In genomic region chr3R:23884088-23884727, dm6 we compare ENCODE assay signal across 5 fruit fly cellular contexts.
TF ChIP-seq lines count a peak whose summit lies in the region.

No protein-coding gene starts in this region.

- no peak for TF ChIP-seq CTCF in whole organism, embryonic (GFP tag; optimal IDR thresholded peaks at IDR 0.05; lab: Kevin White, UChicago)

TF ChIP-seq in whole organism, adult, 20 proteins besides CTCF, POLR2A, EP300 and RAD21:
- peak; percentile 72 for TF ChIP-seq tj (GFP tag; optimal IDR thresholded peaks at IDR 0.05; lab: Kevin White, UChicago)
- TF ChIP-seq cnc (optimal IDR thresholded peaks at IDR 0.05; lab: Kevin White, UChicago): no peak

TF ChIP-seq in whole organism, embryonic, 481 proteins besides CTCF, POLR2A, EP300 and RAD21 (continues in another document):
- TF ChIP-seq chm (GFP tag; IDR thresholded peaks at IDR 0.05; lab: Robert Waterston, UW) (no peak), CG13775 (GFP tag; optimal IDR thresholded peaks at IDR 0.05; lab: Kevin White, UChicago) (no peak), CG34376 (GFP tag; optimal IDR thresholded peaks at IDR 0.05; lab: Kevin White, UChicago) (no peak), Dip3 (GFP tag; optimal IDR thresholded peaks at IDR 0.05; lab: Kevin White, UChicago) (no peak), CG2875 (GFP tag; optimal IDR thresholded peaks at IDR 0.05; lab: Kevin White, UChicago) (no peak), CG31224 (GFP tag; IDR thresholded peaks at IDR 0.05; lab: Robert Waterston, UW) (no peak), Meics (GFP tag; optimal IDR thresholded peaks at IDR 0.05; lab: Kevin White, UChicago) (no peak), CG18599 (GFP tag; optimal IDR thresholded peaks at IDR 0.05; lab: Kevin White, UChicago) (no peak), cato (GFP tag; optimal IDR thresholded peaks at IDR 0.05; lab: Kevin White, UChicago; ENCODE audit: borderline replicate concordance) (no peak), CG13424 (tag; optimal IDR thresholded peaks at IDR 0.05; lab: Kevin White, UChicago) (no peak), sqz (GFP tag; optimal IDR thresholded peaks at IDR 0.05; lab: Kevin White, UChicago) (no peak), CG12769 (tag; optimal IDR thresholded peaks at IDR 0.05; lab: Kevin White, UChicago) (no peak), CG12659 (GFP tag; optimal IDR thresholded peaks at IDR 0.05; lab: Kevin White, UChicago) (no peak), CG14014 (GFP tag; IDR thresholded peaks at IDR 0.05; lab: Robert Waterston, UW) (no peak), trh (GFP tag; optimal IDR thresholded peaks at IDR 0.05; lab: Kevin White, UChicago) (no peak), pzg (GFP tag; optimal IDR thresholded peaks at IDR 0.05; lab: Kevin White, UChicago) (no peak), CG10321 (GFP tag; IDR thresholded peaks at IDR 0.05; lab: Robert Waterston, UW) (no peak), vfl (GFP tag; optimal IDR thresholded peaks at IDR 0.05; lab: Kevin White, UChicago) (no peak), Bgb (GFP tag; IDR thresholded peaks at IDR 0.05; lab: Robert Waterston, UW; ENCODE audit: partially characterized antibody) (no peak), CG4730 (GFP tag; IDR thresholded peaks at IDR 0.05; lab: Robert Waterston, UW) (no peak), zen2 (GFP tag; IDR thresholded peaks at IDR 0.05; lab: Robert Waterston, UW; ENCODE audit: partially characterized antibody) (no peak), run (tag; optimal IDR thresholded peaks at IDR 0.05; lab: Kevin White, UChicago) (no peak), pho (GFP tag; optimal IDR thresholded peaks at IDR 0.05; lab: Kevin White, UChicago) (no peak)

TF ChIP-seq in whole organism, prepupa, 60 proteins besides CTCF, POLR2A, EP300 and RAD21:
- no peak for TF ChIP-seq Smox (GFP tag; optimal IDR thresholded peaks at IDR 0.05; lab: Kevin White, UChicago)
- TF ChIP-seq esn (GFP tag; optimal IDR thresholded peaks at IDR 0.05; lab: Kevin White, UChicago): peak; percentile 28
- TF ChIP-seq svp (GFP tag; lab: Kevin White, UChicago): peak; percentile 94
- TF ChIP-seq CG34406 (GFP tag; optimal IDR thresholded peaks at IDR 0.05; lab: Kevin White, UChicago): no peak
- TF ChIP-seq CG4318 (GFP tag; optimal IDR thresholded peaks at IDR 0.05; lab: Kevin White, UChicago): no peak
- TF ChIP-seq Eip78C (GFP tag; lab: Kevin White, UChicago): peak; percentile 74
- TF ChIP-seq Sox14 (GFP tag; optimal IDR thresholded peaks at IDR 0.05; lab: Kevin White, UChicago): peak; percentile 17
- no peak for TF ChIP-seq CG6276 (GFP tag; optimal IDR thresholded peaks at IDR 0.05; lab: Kevin White, UChicago)
- no peak for TF ChIP-seq fd59A (GFP tag; optimal IDR thresholded peaks at IDR 0.05; lab: Kevin White, UChicago)
- TF ChIP-seq Eip75B (GFP tag; optimal IDR thresholded peaks at IDR 0.05; lab: Kevin White, UChicago): peak; percentile 1
- TF ChIP-seq CG31627 (GFP tag; optimal IDR thresholded peaks at IDR 0.05; lab: Kevin White, UChicago): no peak
- TF ChIP-seq Eip93F (GFP tag; optimal IDR thresholded peaks at IDR 0.05; lab: Kevin White, UChicago): no peak

TF ChIP-seq in whole organism, pupa, 21 proteins besides CTCF, POLR2A, EP300 and RAD21:
- TF ChIP-seq EcR (GFP tag; optimal IDR thresholded peaks at IDR 0.05; lab: Kevin White, UChicago): peak; percentile 67
- TF ChIP-seq CG10348 (GFP tag; IDR thresholded peaks at IDR 0.05; lab: Robert Waterston, UW): no peak
- TF ChIP-seq CG15710 (tag; optimal IDR thresholded peaks at IDR 0.05; lab: Kevin White, UChicago): no peak

TF ChIP-seq in whole organism, wandering third instar larva, 38 proteins besides CTCF, POLR2A, EP300 and RAD21:
- TF ChIP-seq Hnf4 (GFP tag; optimal IDR thresholded peaks at IDR 0.05; lab: Kevin White, UChicago): no peak
- TF ChIP-seq fru (GFP tag; optimal IDR thresholded peaks at IDR 0.05; lab: Kevin White, UChicago): peak; percentile 8
